Fruit fly (Drosophila melanogaster) whole organism, adult: ENCODE results near the gene Baldspot.

Experiments used
- CG5204 ChIP-seq: fragments of 200-800 bp; sonication (Bioruptor generic); optimal IDR thresholded peaks from 2 replicates; lab custom pipeline; 2016; ENCODE audit warnings: missing biosample characterization, missing genetic modification characterization
- kay ChIP-seq: fragments of 200-800 bp; sonication (Bioruptor generic); peaks from one replicate; lab custom pipeline; 2016; ENCODE audit warnings: missing biosample characterization, missing genetic modification characterization, borderline replicate concordance

DNA sequence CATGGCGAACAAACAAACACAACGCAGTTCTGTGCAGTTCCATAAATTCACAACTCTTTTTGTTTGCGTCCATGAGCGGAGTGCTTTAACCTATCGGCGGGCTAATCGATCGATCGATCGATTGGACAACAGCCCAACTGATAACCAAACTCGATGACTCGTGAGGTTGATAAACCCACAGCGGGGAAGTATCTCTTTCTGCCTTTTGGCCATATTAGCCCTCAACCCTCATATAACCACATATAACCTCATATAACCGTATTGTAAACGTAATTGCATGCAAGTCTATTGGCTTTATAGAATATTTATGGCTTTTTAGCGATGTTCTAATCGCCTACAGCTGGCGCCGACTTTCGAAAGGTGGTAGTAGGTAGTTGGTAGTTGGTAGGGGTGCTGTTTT is 21.0 kb upstream of the Baldspot start:
- TF ChIP-seq kay (GFP tag; lab: Kevin White, UChicago) (no peak), CG5204 (no peak)
